Worm (Caenorhabditis elegans) whole organism, early embryonic: Measurements from ENCODE around the gene Y46G5A.47.

Source experiments
- ama-1 ChIP-seq: fragments of 150-350 bp; optimal IDR thresholded peaks from 2 replicates; lab custom pipeline; 2014
- flt-1 ChIP-seq: fragments of 200-800 bp; sonication (Bioruptor generic); IDR thresholded peaks from 2 replicates; pipeline ENCODE4 v1.3.6; 2022; ENCODE audit warnings: missing genetic modification characterization, missing compliant biosample characterization
- hmbx-1 ChIP-seq: sonication (generic microtip); optimal IDR thresholded peaks from 2 replicates; lab custom pipeline; 2016; ENCODE audit warnings: mild to moderate bottlenecking, missing genetic modification characterization, missing compliant biosample characterization
- hnd-1 ChIP-seq: sonication (generic microtip); optimal IDR thresholded peaks from 2 replicates; lab custom pipeline; 2016; ENCODE audit warnings: missing genetic modification characterization, missing compliant biosample characterization
- pes-1 ChIP-seq: fragments of 200-800 bp; sonication (Bioruptor generic); IDR thresholded peaks from 2 replicates; pipeline ENCODE4 v1.3.6; 2022; ENCODE audit warnings: missing genetic modification reagents, missing genetic modification characterization, missing compliant biosample characterization
- sea-1 ChIP-seq: fragments of 200-800 bp; sonication (Bioruptor generic); conservative IDR thresholded peaks from 2 replicates; pipeline ENCODE4 v1.3.6; 2022; ENCODE audit warnings: missing genetic modification characterization, missing compliant biosample characterization
- tbx-11 ChIP-seq: fragments of 200-800 bp; sonication (Bioruptor generic); IDR thresholded peaks from 2 replicates; pipeline ENCODE4 v1.3.6; 2022; ENCODE audit warnings: missing genetic modification characterization, missing compliant biosample characterization

DNA sequence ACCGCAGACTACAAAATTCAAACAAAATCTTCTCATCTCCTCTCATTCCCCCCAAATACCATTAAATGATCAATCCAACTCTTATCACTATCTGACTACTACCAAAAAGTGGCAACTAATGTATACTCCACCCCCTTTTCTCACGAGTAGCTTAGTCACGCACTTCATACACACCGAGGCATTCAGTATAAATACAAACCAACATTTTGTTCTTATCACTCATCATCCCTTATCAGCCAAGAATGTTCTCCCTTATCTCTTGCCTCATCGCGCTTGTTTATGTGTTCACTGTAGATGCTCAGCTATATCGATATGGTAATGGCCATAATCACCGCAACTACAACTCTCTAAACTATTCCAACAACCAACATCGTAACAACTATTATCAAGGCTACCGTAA, 18.3 kb upstream of the Y46G5A.47 start, which contains the start of gene Y46G5A.36:
- TF ChIP-seq pes-1 (GFP tag; lab: Robert Waterston, UW) (no peak), hmbx-1 (tag; lab: Kevin White, UChicago) (no peak), ama-1 (lab: Kevin White, UChicago) (no peak), tbx-11 (GFP tag; lab: Robert Waterston, UW) (no peak), sea-1 (GFP tag; lab: Robert Waterston, UW) (no peak), hnd-1 (tag; lab: Kevin White, UChicago) (no peak), flt-1 (GFP tag; lab: Robert Waterston, UW) (no peak)
